Worm (Caenorhabditis elegans) whole organism, L4/young adult: Measurements from ENCODE around the gene Y67A10A.11.

ENCODE experiments used
- W03F9.2 ChIP-seq: fragments of 150-350 bp; optimal IDR thresholded peaks from 2 replicates; lab custom pipeline; 2014; ENCODE audit warnings: missing biosample characterization, missing genetic modification characterization
- dao-5 ChIP-seq: sonication (generic microtip); optimal IDR thresholded peaks from 2 replicates; lab custom pipeline; 2016; ENCODE audit warnings: missing genotype, missing genetic modification characterization, moderate library complexity, missing compliant biosample characterization
- him-1 ChIP-seq: sonication (generic microtip); optimal IDR thresholded peaks from 2 replicates; lab custom pipeline; 2016; ENCODE audit warnings: missing genotype, missing genetic modification reagents, missing genetic modification characterization, missing compliant biosample characterization

Gene Y67A10A.11

ce11 chrIV:14390023-14390614, 50.4 kb downstream of the Y67A10A.11 start:
- TF ChIP-seq dao-5 (tag; lab: Kevin White, UChicago) = no peak
- TF ChIP-seq W03F9.2 (tag; lab: Kevin White, UChicago) = no peak
- no peak for TF ChIP-seq him-1

- TF ChIP-seq W03F9.2 (tag; lab: Kevin White, UChicago) (no peak), him-1 (no peak), dao-5 (tag; lab: Kevin White, UChicago) (no peak)
These were observed 51.5 kb downstream of the Y67A10A.11 start for ce11 chrIV:14391268-14391667.

ce11 chrIV:14391746-14392145, 52.0 kb downstream of the Y67A10A.11 start:
- no peak for TF ChIP-seq him-1
- no peak for TF ChIP-seq W03F9.2 (tag; lab: Kevin White, UChicago)
- TF ChIP-seq dao-5 (tag; lab: Kevin White, UChicago) = no peak
